Worm (Caenorhabditis elegans) whole organism, L4 larva: ENCODE measurements around the gene T25D10.1.
A peak's percentile ranks its signal among the peaks of the same experiment; 100 is the strongest.

Experiments used
- ctbp-1 ChIP-seq: fragments of 200-800 bp; sonication (Bioruptor generic); IDR thresholded peaks from 2 replicates; pipeline ENCODE4 v1.3.6; 2022; ENCODE audit warnings: missing genetic modification reagents, missing genetic modification characterization, missing compliant biosample characterization
- daf-12 ChIP-seq: fragments of 150-350 bp; optimal IDR thresholded peaks from 2 replicates; lab custom pipeline; 2014; ENCODE audit warnings: missing biosample characterization, missing genetic modification reagents, missing genetic modification characterization
- dve-1 ChIP-seq: sonication (generic microtip); optimal IDR thresholded peaks from 2 replicates; lab custom pipeline; 2017; ENCODE audit warnings: antibody characterized with exemption, mild to moderate bottlenecking, missing genetic modification characterization, missing compliant biosample characterization; ENCODE audit not compliant: insufficient read depth
- fkh-10 ChIP-seq: fragments of 150-350 bp; optimal IDR thresholded peaks from 2 replicates; lab custom pipeline; 2014; ENCODE audit warnings: missing biosample characterization, missing genetic modification reagents, missing genetic modification characterization
- gei-8 ChIP-seq: fragments of 200-800 bp; sonication (Bioruptor generic); optimal IDR thresholded peaks from 2 replicates; lab custom pipeline; 2018; ENCODE audit warnings: mild to moderate bottlenecking, missing genetic modification characterization, missing compliant biosample characterization
- lin-13 ChIP-seq: fragments of 150-350 bp; optimal IDR thresholded peaks from 2 replicates; lab custom pipeline; 2014; ENCODE audit warnings: missing biosample characterization, missing genetic modification reagents, missing genetic modification characterization
- lsy-2 ChIP-seq, 2 experiments: fragments of 150-350 bp in 1 of 2; sonication (generic microtip) in 1 of 2; optimal IDR thresholded peaks; 2 replicates each; lab custom pipeline; 2014 to 2017; ENCODE audit warnings: missing biosample characterization in 2 of 2, missing genetic modification characterization in 2 of 2
- madf-5 ChIP-seq, 2 experiments: fragments of 200-800 bp; sonication (Bioruptor generic); IDR thresholded peaks; 2 replicates each; pipeline ENCODE4 v1.3.6; 2022; ENCODE audit warnings: missing compliant biosample characterization in 2 of 2, missing genetic modification characterization in 2 of 2
- mep-1 ChIP-seq: fragments of 150-350 bp; sonication (generic microtip); optimal IDR thresholded peaks from 3 replicates; lab custom pipeline; 2014; ENCODE audit warnings: missing biosample characterization, missing genetic modification characterization
- mes-2 ChIP-seq: sonication (generic microtip); optimal IDR thresholded peaks from 2 replicates; lab custom pipeline; 2016; ENCODE audit warnings: missing genotype, mild to moderate bottlenecking, missing genetic modification characterization, missing compliant biosample characterization; ENCODE audit not compliant: poor library complexity, severe bottlenecking
- nhr-11 ChIP-seq: fragments of 150-350 bp; optimal IDR thresholded peaks from 2 replicates; lab custom pipeline; 2014; ENCODE audit warnings: missing biosample characterization, missing genetic modification characterization
- pha-4 ChIP-seq, 2 experiments: fragments of 150-350 bp in 1 of 2; fragments of 200-800 bp in 1 of 2; sonication (Bioruptor generic) in 1 of 2; IDR thresholded peaks in 1 of 2; optimal IDR thresholded peaks in 1 of 2; 2 replicates each; pipeline versions ENCODE4 v1.3.6 to Lab custom; 2014 to 2022; ENCODE audit warnings: missing genetic modification characterization in 2 of 2, missing genetic modification reagents in 2 of 2, missing biosample characterization in 1 of 2, missing compliant biosample characterization in 1 of 2
- set-16 ChIP-seq: fragments of 200-800 bp; sonication (Bioruptor generic); IDR thresholded peaks from 2 replicates; pipeline ENCODE4 v1.3.6; 2022; ENCODE audit warnings: missing genetic modification reagents, missing genetic modification characterization, missing compliant biosample characterization
- snpc-4 ChIP-seq: fragments of 150-350 bp; optimal IDR thresholded peaks from 2 replicates; lab custom pipeline; 2014; ENCODE audit warnings: missing biosample characterization, missing genetic modification characterization

- TF ChIP-seq lin-13 (GFP tag; lab: Kevin White, UChicago) (peak; percentile 66), lsy-2 (tag; optimal IDR thresholded peaks at IDR 0.05; lab: Kevin White, UChicago) (peak in 1 of 2 experiments; percentile 87), gei-8 (no peak), dve-1 (tag; lab: Kevin White, UChicago) (peak; percentile 61), pha-4 (GFP tag; IDR thresholded peaks at IDR 0.05; lab: Robert Waterston, UW) (no peak), pha-4 (tag; optimal IDR thresholded peaks at IDR 0.05; lab: Kevin White, UChicago) (no peak), snpc-4 (no peak), daf-12 (tag; lab: Kevin White, UChicago) (no peak), set-16 (GFP tag; lab: Robert Waterston, UW) (no peak), ctbp-1 (GFP tag; lab: Robert Waterston, UW) (no peak), mes-2 (tag; lab: Kevin White, UChicago) (peak; percentile 88), fkh-10 (GFP tag; lab: Kevin White, UChicago) (peak; percentile 29), mep-1 (tag; lab: Kevin White, UChicago) (peak; percentile 77), nhr-11 (tag; lab: Kevin White, UChicago) (peak; percentile 60), madf-5 (GFP tag; IDR thresholded peaks at IDR 0.05; lab: Robert Waterston, UW) (no peak)
Observed at ce11 chrII:6355396-6356346, 47.5 kb upstream of the T25D10.1 start, which contains the start of gene C32D5.11.
